Worm (Caenorhabditis elegans) whole organism, midembryonic: Measurements from ENCODE around the gene T25B9.11.

ENCODE experiments used
- T22C8.4 ChIP-seq: fragments of 200-800 bp; sonication (Bioruptor generic); IDR thresholded peaks from 2 replicates; pipeline ENCODE4 v1.3.6; 2022; ENCODE audit warnings: missing genetic modification characterization, missing compliant biosample characterization
- ref-1 ChIP-seq: fragments of 200-800 bp; sonication (Bioruptor generic); conservative IDR thresholded peaks from 2 replicates; pipeline ENCODE4 v1.3.6; 2022; ENCODE audit warnings: missing genetic modification reagents, missing genetic modification characterization, missing compliant biosample characterization

DNA sequence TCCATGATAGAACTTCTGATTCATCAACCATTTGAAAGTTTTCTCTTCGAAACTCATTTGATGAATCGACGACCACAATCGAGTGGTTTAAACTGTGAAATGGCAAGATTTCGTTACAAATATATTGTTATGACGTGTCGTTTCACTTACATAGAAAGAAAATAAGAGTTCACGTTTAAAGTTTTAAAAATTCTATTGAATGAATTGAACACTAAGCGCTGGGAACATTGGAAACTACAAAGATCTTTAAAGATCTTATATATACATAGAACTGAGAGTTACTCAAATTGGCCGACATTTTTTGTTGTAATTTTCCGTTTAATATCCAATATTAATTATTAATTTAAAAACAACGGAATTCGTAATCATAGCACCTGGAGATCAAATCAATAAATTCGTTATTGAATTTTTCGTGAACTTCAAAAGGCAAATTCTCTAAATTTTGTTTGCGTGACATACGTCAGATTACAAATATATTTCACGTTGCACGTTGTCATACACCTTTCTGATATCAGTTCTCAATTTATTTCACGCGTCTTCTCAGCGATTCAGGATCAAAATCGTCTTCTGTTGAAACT lies 6.6 kb upstream of the T25B9.11 start, which contains the start of the genes T25B9.4 and T25B9.6:
- TF ChIP-seq T22C8.4 (GFP tag; lab: Robert Waterston, UW) (no peak), ref-1 (GFP tag; lab: Robert Waterston, UW) (no peak)
